Worm (Caenorhabditis elegans) whole organism, mixed stage, embryonic: ENCODE data around the gene srd-12.

Experiments
- ceh-83 ChIP-seq: fragments of 200-800 bp; sonication (Bioruptor generic); optimal IDR thresholded peaks from 2 replicates; lab custom pipeline; 2018; ENCODE audit warnings: mild to moderate bottlenecking, missing genetic modification characterization, missing compliant biosample characterization
- lsy-2 ChIP-seq: fragments of 150-350 bp; optimal IDR thresholded peaks from 2 replicates; lab custom pipeline; 2014; ENCODE audit warnings: missing biosample characterization, missing genetic modification characterization
- mab-5 ChIP-seq: fragments of 150-350 bp; optimal IDR thresholded peaks from 2 replicates; lab custom pipeline; 2014; ENCODE audit warnings: missing biosample characterization, missing genetic modification characterization
- nhr-12 ChIP-seq: fragments of 150-350 bp; optimal IDR thresholded peaks from 2 replicates; lab custom pipeline; 2014; ENCODE audit warnings: missing biosample characterization, missing genetic modification characterization
- nhr-237 ChIP-seq: fragments of 150-350 bp; optimal IDR thresholded peaks from 2 replicates; lab custom pipeline; 2014; ENCODE audit warnings: missing biosample characterization, missing genetic modification characterization
- nhr-28 ChIP-seq: fragments of 150-350 bp; optimal IDR thresholded peaks from 2 replicates; lab custom pipeline; 2014; ENCODE audit warnings: missing biosample characterization, missing genetic modification characterization
- nhr-76 ChIP-seq: sonication (generic microtip); optimal IDR thresholded peaks from 2 replicates; lab custom pipeline; 2017; ENCODE audit warnings: missing biosample characterization, missing genetic modification characterization
- pha-4 ChIP-seq: fragments of 150-350 bp; optimal IDR thresholded peaks from 2 replicates; lab custom pipeline; 2018; ENCODE audit warnings: missing biosample characterization, missing genetic modification reagents, missing genetic modification characterization
- sptf-1 ChIP-seq: sonication (generic microtip); optimal IDR thresholded peaks from 2 replicates; lab custom pipeline; 2017; ENCODE audit warnings: mild to moderate bottlenecking, missing genetic modification characterization, moderate library complexity, missing compliant biosample characterization

DNA sequence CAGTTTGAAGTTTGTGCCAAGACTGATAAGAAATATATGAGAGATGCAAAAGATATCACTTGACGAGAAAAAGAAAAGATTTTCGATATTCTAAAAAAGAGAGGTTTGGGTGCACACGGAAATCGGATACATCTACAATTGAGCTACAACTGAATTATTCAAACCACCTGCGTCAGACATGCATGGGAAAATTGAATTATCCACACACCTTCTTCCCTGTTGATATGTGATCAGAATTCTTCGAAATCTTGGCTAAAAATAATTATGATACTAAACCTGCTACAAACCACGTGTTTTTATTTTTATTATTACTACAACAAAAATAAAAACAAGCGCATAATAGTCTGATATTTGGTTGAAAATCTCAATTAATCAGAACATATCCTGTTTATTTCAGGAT lies 28.2 kb upstream of the srd-12 start:
- no peak for TF ChIP-seq mab-5 (tag; lab: Kevin White, UChicago)
- no peak for TF ChIP-seq pha-4 (tag; lab: Kevin White, UChicago)
- no peak for TF ChIP-seq nhr-237 (tag; lab: Kevin White, UChicago)
- no peak for TF ChIP-seq lsy-2 (tag; lab: Kevin White, UChicago)
- no peak for TF ChIP-seq nhr-12
- TF ChIP-seq ceh-83 (GFP tag; lab: Kevin White, UChicago), result no peak
- TF ChIP-seq nhr-76 (tag; lab: Kevin White, UChicago), result no peak
- no peak for TF ChIP-seq sptf-1
- TF ChIP-seq nhr-28 (tag; lab: Kevin White, UChicago), result no peak
